Fruit fly (Drosophila melanogaster) whole organism, embryonic: Measurements from ENCODE around the gene Nmdar1.

Experiments
- Atf6 ChIP-seq: fragments of 200-800 bp; sonication (Bioruptor generic); IDR thresholded peaks from 2 replicates; pipeline ENCODE4 v1.3.6; 2022; ENCODE audit warnings: missing biosample characterization, missing genetic modification characterization
- Blimp-1 ChIP-seq: fragments of 200-800 bp; sonication (Bioruptor generic); optimal IDR thresholded peaks from 3 replicates; lab custom pipeline; 2018; ENCODE audit warnings: missing biosample characterization, missing genetic modification characterization, mild to moderate bottlenecking, moderate library complexity, missing genetic modification reagents
- CG10147 ChIP-seq: fragments of 200-800 bp; sonication (Bioruptor generic); optimal IDR thresholded peaks from 2 replicates; lab custom pipeline; 2019; ENCODE audit warnings: missing biosample characterization, mild to moderate bottlenecking, missing genetic modification characterization, moderate library complexity
- CG10565 ChIP-seq: fragments of 200-800 bp; sonication (Bioruptor generic); optimal IDR thresholded peaks from 3 replicates; lab custom pipeline; 2016; ENCODE audit warnings: missing biosample characterization, mild to moderate bottlenecking, missing genetic modification characterization
- CG11085 ChIP-seq: fragments of 200-800 bp; sonication (Bioruptor generic); IDR thresholded peaks from 2 replicates; pipeline ENCODE4 v1.3.6; 2022; ENCODE audit warnings: missing biosample characterization, missing genetic modification characterization
- CG11560 ChIP-seq: fragments of 200-800 bp; sonication (Bioruptor generic); IDR thresholded peaks from 3 replicates; pipeline ENCODE4 v1.3.6; 2022; ENCODE audit warnings: missing biosample characterization, missing genetic modification characterization
- CG16813 ChIP-seq: fragments of 200-800 bp; sonication (Bioruptor generic); IDR thresholded peaks from 3 replicates; pipeline ENCODE4 v1.3.6; 2022; ENCODE audit warnings: missing biosample characterization, missing genetic modification characterization; ENCODE audit not compliant: partially characterized antibody
- CG18262 ChIP-seq: fragments of 200-800 bp; optimal IDR thresholded peaks from 3 replicates; lab custom pipeline; 2019; ENCODE audit warnings: missing biosample characterization, mild to moderate bottlenecking, missing genetic modification characterization, moderate library complexity
- CG3065 ChIP-seq: fragments of 200-800 bp; sonication (Bioruptor generic); optimal IDR thresholded peaks from 2 replicates; lab custom pipeline; 2016; ENCODE audit warnings: missing biosample characterization, missing genetic modification characterization
- CG32532 ChIP-seq: fragments of 200-800 bp; sonication (Bioruptor generic); IDR thresholded peaks from 2 replicates; pipeline ENCODE4 v1.3.6; 2022; ENCODE audit warnings: missing biosample characterization, missing genetic modification characterization
- CG34422 ChIP-seq: fragments of 200-800 bp; sonication (Bioruptor generic); IDR thresholded peaks from 3 replicates; pipeline ENCODE4 v1.3.6; 2022; ENCODE audit warnings: missing biosample characterization, missing genetic modification characterization
- CG42726 ChIP-seq: fragments of 200-800 bp; sonication (Bioruptor generic); IDR thresholded peaks from 2 replicates; pipeline ENCODE4 v1.3.6; 2022; ENCODE audit warnings: missing biosample characterization, missing genetic modification characterization; ENCODE audit not compliant: partially characterized antibody
- CG4730 ChIP-seq: fragments of 200-800 bp; sonication (Bioruptor generic); IDR thresholded peaks from 2 replicates; pipeline ENCODE4 v1.3.6; 2022; ENCODE audit warnings: missing biosample characterization, missing genetic modification characterization
- CG6272 ChIP-seq: fragments of 200-800 bp; sonication (Bioruptor generic); IDR thresholded peaks from 2 replicates; pipeline ENCODE4 v1.3.6; 2022; ENCODE audit warnings: missing biosample characterization, missing genetic modification characterization
- CG6854 ChIP-seq: fragments of 200-800 bp; sonication (Bioruptor generic); optimal IDR thresholded peaks from 3 replicates; lab custom pipeline; 2017; ENCODE audit warnings: missing biosample characterization, mild to moderate bottlenecking, missing genetic modification characterization
- CG7928 ChIP-seq: fragments of 200-800 bp; sonication (Bioruptor generic); optimal IDR thresholded peaks from 2 replicates; lab custom pipeline; 2017; ENCODE audit warnings: missing biosample characterization, mild to moderate bottlenecking, missing genetic modification characterization
- Dref ChIP-seq: fragments of 200-800 bp; sonication (Bioruptor generic); IDR thresholded peaks from 2 replicates; pipeline ENCODE4 v1.3.6; 2022; ENCODE audit warnings: missing biosample characterization, missing genetic modification characterization
- Drgx ChIP-seq: fragments of 200-800 bp; sonication (Bioruptor generic); IDR thresholded peaks from 2 replicates; pipeline ENCODE4 v1.3.6; 2022; ENCODE audit warnings: missing biosample characterization, missing genetic modification characterization
- ERR ChIP-seq: fragments of 200-800 bp; sonication (Bioruptor generic); optimal IDR thresholded peaks from 2 replicates; lab custom pipeline; 2016; ENCODE audit warnings: missing biosample characterization, missing genetic modification characterization
- Fer2 ChIP-seq: fragments of 200-800 bp; sonication (Bioruptor generic); optimal IDR thresholded peaks from 2 replicates; lab custom pipeline; 2018; ENCODE audit warnings: missing biosample characterization, mild to moderate bottlenecking, missing genetic modification characterization, moderate library complexity
- Hr39 ChIP-seq: fragments of >200 bp; optimal IDR thresholded peaks from 2 replicates; lab custom pipeline; 2017
- Lhr ChIP-seq: fragments of 200-800 bp; sonication (Bioruptor generic); optimal IDR thresholded peaks from 3 replicates; lab custom pipeline; 2017; ENCODE audit warnings: mild to moderate bottlenecking, missing biosample characterization, missing genetic modification reagents, missing genetic modification characterization
- Myb ChIP-seq: fragments of 200-800 bp; sonication (Bioruptor generic); optimal IDR thresholded peaks from 2 replicates; lab custom pipeline; 2016; ENCODE audit warnings: missing biosample characterization, missing genetic modification characterization
- Sox102F ChIP-seq: fragments of 200-800 bp; sonication (Bioruptor generic); optimal IDR thresholded peaks from 2 replicates; lab custom pipeline; 2018; ENCODE audit warnings: missing biosample characterization, mild to moderate bottlenecking, missing genetic modification characterization, moderate library complexity
- Spps ChIP-seq: fragments of 200-800 bp; sonication (Bioruptor generic); optimal IDR thresholded peaks from 2 replicates; lab custom pipeline; 2018; ENCODE audit warnings: missing biosample characterization, mild to moderate bottlenecking, missing genetic modification characterization
- Vsx1 ChIP-seq: fragments of 200-800 bp; sonication (Bioruptor generic); optimal IDR thresholded peaks from 2 replicates; lab custom pipeline; 2017; ENCODE audit warnings: missing biosample characterization, mild to moderate bottlenecking, missing genetic modification characterization, missing genetic modification reagents
- abd-A ChIP-seq: fragments of 200-800 bp; sonication (Bioruptor generic); optimal IDR thresholded peaks from 3 replicates; lab custom pipeline; 2019; ENCODE audit warnings: missing biosample characterization, mild to moderate bottlenecking, missing genetic modification characterization, moderate library complexity
- ap ChIP-seq: fragments of 200-800 bp; sonication (Bioruptor generic); IDR thresholded peaks from 2 replicates; pipeline ENCODE4 v1.3.6; 2022; ENCODE audit warnings: missing biosample characterization, missing genetic modification characterization
- ara ChIP-seq: fragments of 200-800 bp; sonication (Bioruptor generic); IDR thresholded peaks from 2 replicates; pipeline ENCODE4 v1.3.6; 2022; ENCODE audit warnings: missing biosample characterization, missing genetic modification characterization
- bab2 ChIP-seq: fragments of 200-800 bp; sonication (Bioruptor generic); optimal IDR thresholded peaks from 2 replicates; lab custom pipeline; 2016; ENCODE audit warnings: missing biosample characterization, missing genetic modification characterization
- danr ChIP-seq: fragments of 200-800 bp; sonication (Bioruptor generic); IDR thresholded peaks from 2 replicates; pipeline ENCODE4 v1.3.6; 2022; ENCODE audit warnings: missing biosample characterization, missing genetic modification characterization
- ewg ChIP-seq: fragments of 200-800 bp; sonication (Bioruptor generic); optimal IDR thresholded peaks from 3 replicates; lab custom pipeline; 2017; ENCODE audit warnings: mild to moderate bottlenecking, missing biosample characterization, missing genetic modification reagents, missing genetic modification characterization
- fd64A ChIP-seq: fragments of 200-800 bp; sonication (Bioruptor generic); optimal IDR thresholded peaks from 3 replicates; lab custom pipeline; 2018; ENCODE audit warnings: missing biosample characterization, mild to moderate bottlenecking, missing genetic modification characterization
- gem ChIP-seq: fragments of 200-800 bp; sonication (Bioruptor generic); optimal IDR thresholded peaks from 2 replicates; lab custom pipeline; 2019; ENCODE audit warnings: missing biosample characterization, mild to moderate bottlenecking, missing genetic modification characterization, moderate library complexity
- hb ChIP-seq: fragments of 200-800 bp; sonication (Bioruptor generic); IDR thresholded peaks from 3 replicates; pipeline ENCODE4 v1.3.6; 2022; ENCODE audit warnings: missing biosample characterization, missing genetic modification characterization; ENCODE audit not compliant: partially characterized antibody
- her ChIP-seq: fragments of 200-800 bp; sonication (Bioruptor generic); optimal IDR thresholded peaks from 2 replicates; lab custom pipeline; 2016; ENCODE audit warnings: missing biosample characterization, missing genetic modification characterization
- jigr1 ChIP-seq: fragments of 200-800 bp; sonication (Bioruptor generic); IDR thresholded peaks from 3 replicates; pipeline ENCODE4 v1.3.6; 2022; ENCODE audit warnings: missing biosample characterization, missing genetic modification characterization
- kah ChIP-seq: fragments of 200-800 bp; sonication (Bioruptor generic); optimal IDR thresholded peaks from 2 replicates; lab custom pipeline; 2018; ENCODE audit warnings: missing biosample characterization, mild to moderate bottlenecking, missing genetic modification characterization
- lmd ChIP-seq: fragments of 200-800 bp; sonication (Bioruptor generic); IDR thresholded peaks from 2 replicates; pipeline ENCODE4 v1.3.6; 2022; ENCODE audit warnings: missing biosample characterization, missing genetic modification characterization
- mirr ChIP-seq: fragments of 200-800 bp; sonication (Bioruptor generic); optimal IDR thresholded peaks from 3 replicates; lab custom pipeline; 2018; ENCODE audit warnings: missing biosample characterization, mild to moderate bottlenecking, missing genetic modification characterization
- pfk ChIP-seq: fragments of 200-800 bp; sonication (Bioruptor generic); optimal IDR thresholded peaks from 2 replicates; lab custom pipeline; 2018; ENCODE audit warnings: missing biosample characterization, mild to moderate bottlenecking, missing genetic modification characterization, moderate library complexity
- phol ChIP-seq: fragments of 200-800 bp; sonication (Bioruptor generic); optimal IDR thresholded peaks from 3 replicates; lab custom pipeline; 2018; ENCODE audit warnings: missing biosample characterization, mild to moderate bottlenecking, missing genetic modification characterization, moderate library complexity
- pnt ChIP-seq: fragments of 200-800 bp; sonication (Bioruptor generic); optimal IDR thresholded peaks from 3 replicates; lab custom pipeline; 2016; ENCODE audit warnings: missing biosample characterization, missing genetic modification characterization
- ranshi ChIP-seq: fragments of 200-800 bp; sonication (Bioruptor generic); IDR thresholded peaks from 2 replicates; pipeline ENCODE4 v1.3.6; 2022; ENCODE audit warnings: missing biosample characterization, missing genetic modification characterization
- sc ChIP-seq, 3 experiments: fragments of >200 bp in 2 of 3; fragments of 200-800 bp in 1 of 3; sonication (Bioruptor generic) in 1 of 3; optimal IDR thresholded peaks; 2 replicates in 2 of 3; 3 replicates in 1 of 3; lab custom pipeline; 2017; ENCODE audit warnings: mild to moderate bottlenecking in 1 of 3, missing biosample characterization in 1 of 3, missing genetic modification characterization in 1 of 3, missing genetic modification reagents in 1 of 3
- sob ChIP-seq: fragments of 200-800 bp; sonication (Bioruptor generic); IDR thresholded peaks from 2 replicates; pipeline ENCODE4 v1.3.6; 2022; ENCODE audit warnings: missing biosample characterization, missing genetic modification characterization
- toy ChIP-seq: fragments of 200-800 bp; sonication (Bioruptor generic); IDR thresholded peaks from 2 replicates; pipeline ENCODE4 v1.3.6; 2022; ENCODE audit warnings: missing biosample characterization, missing genetic modification characterization
- yki ChIP-seq: fragments of >200 bp; optimal IDR thresholded peaks from 3 replicates; lab custom pipeline; 2018
- zen2 ChIP-seq: fragments of 200-800 bp; sonication (Bioruptor generic); IDR thresholded peaks from 3 replicates; pipeline ENCODE4 v1.3.6; 2022; ENCODE audit warnings: missing biosample characterization, missing genetic modification characterization; ENCODE audit not compliant: partially characterized antibody
- zf30C ChIP-seq: fragments of 200-800 bp; sonication (Bioruptor generic); optimal IDR thresholded peaks from 3 replicates; lab custom pipeline; 2018; ENCODE audit warnings: missing biosample characterization, mild to moderate bottlenecking, missing genetic modification characterization

The Nmdar1 gene

dm6 chr3R:5463199-5463949 lies 59.8 kb downstream of the Nmdar1 start (continued):
- no peak for TF ChIP-seq CG10147 (GFP tag; lab: Kevin White, UChicago)
- no peak for TF ChIP-seq her (GFP tag; lab: Kevin White, UChicago)
- TF ChIP-seq CG6272 (GFP tag; lab: Robert Waterston, UW): no peak
- no peak for TF ChIP-seq hb
- TF ChIP-seq lmd (GFP tag; lab: Robert Waterston, UW): no peak
- TF ChIP-seq yki (lab: Kevin White, UChicago): no peak
- no peak for TF ChIP-seq CG3065 (GFP tag; lab: Kevin White, UChicago)
- no peak for TF ChIP-seq fd64A
- no peak for TF ChIP-seq gem (tag; lab: Kevin White, UChicago)
- TF ChIP-seq Myb: peak; percentile 13
- TF ChIP-seq sob: no peak
- TF ChIP-seq CG11085 (GFP tag; lab: Robert Waterston, UW): no peak
- no peak for TF ChIP-seq Sox102F (GFP tag; lab: Kevin White, UChicago)
- no peak for TF ChIP-seq CG10565 (GFP tag; lab: Kevin White, UChicago)
- no peak for TF ChIP-seq pfk (GFP tag; lab: Kevin White, UChicago)
- TF ChIP-seq CG7928: no peak
- no peak for TF ChIP-seq CG18262 (tag; lab: Kevin White, UChicago)
- no peak for TF ChIP-seq bab2 (GFP tag; lab: Kevin White, UChicago)
- no peak for TF ChIP-seq mirr (GFP tag; lab: Kevin White, UChicago)
- no peak for TF ChIP-seq ara (GFP tag; lab: Robert Waterston, UW)
- no peak for TF ChIP-seq toy
- no peak for TF ChIP-seq Dref (GFP tag; lab: Robert Waterston, UW)
- TF ChIP-seq CG34422: peak; percentile 82; the same call in 1 of the 3 replicates
- no peak for TF ChIP-seq Atf6
- no peak for TF ChIP-seq ap
- no peak; the same call in 1 of the 2 replicates for TF ChIP-seq CG42726 (GFP tag; lab: Robert Waterston, UW)
- TF ChIP-seq CG32532 (GFP tag; lab: Robert Waterston, UW): 0 out of 2 replicates have a peak, but pooled peaks have one; percentile 34
- TF ChIP-seq kah (GFP tag; lab: Kevin White, UChicago): peak; percentile 100
- TF ChIP-seq jigr1 (GFP tag; lab: Robert Waterston, UW): no peak
- TF ChIP-seq CG6854: no peak
- no peak for TF ChIP-seq ERR (GFP tag; lab: Kevin White, UChicago)
- TF ChIP-seq Lhr (GFP tag; lab: Kevin White, UChicago): no peak
- TF ChIP-seq zen2 (GFP tag; lab: Robert Waterston, UW): no peak
- TF ChIP-seq danr (GFP tag; lab: Robert Waterston, UW): no peak
- TF ChIP-seq Spps (tag; lab: Kevin White, UChicago): no peak
- TF ChIP-seq CG11560: no peak
- TF ChIP-seq CG16813 (GFP tag; lab: Robert Waterston, UW): 0 out of 3 replicates have a peak, but pooled peaks have one; percentile 6
- TF ChIP-seq Hr39 (lab: Kevin White, UChicago): no peak
- no peak for TF ChIP-seq Blimp-1 (GFP tag; lab: Kevin White, UChicago)
- peak; percentile 68 for TF ChIP-seq phol (tag; lab: Kevin White, UChicago)
- TF ChIP-seq pnt: no peak
- TF ChIP-seq Fer2: no peak
- TF ChIP-seq CG4730 (GFP tag; lab: Robert Waterston, UW): no peak
- no peak for TF ChIP-seq abd-A
- no peak for TF ChIP-seq ewg (GFP tag; lab: Kevin White, UChicago)
- TF ChIP-seq sc (optimal IDR thresholded peaks at IDR 0.05; lab: Kevin White, UChicago): no peak
- TF ChIP-seq sc (GFP tag; optimal IDR thresholded peaks at IDR 0.05; lab: Kevin White, UChicago): no peak
- TF ChIP-seq zf30C (GFP tag; lab: Kevin White, UChicago): no peak
- no peak for TF ChIP-seq ranshi (GFP tag; lab: Robert Waterston, UW)
- no peak for TF ChIP-seq Drgx (GFP tag; lab: Robert Waterston, UW)
- no peak for TF ChIP-seq Vsx1 (GFP tag; lab: Kevin White, UChicago)
